Worm (Caenorhabditis elegans) whole organism, young adult: ENCODE measurements around the gene ptp-8.
A peak's percentile ranks its signal among the peaks of the same experiment; 100 is the strongest.

ENCODE experiments used
- ZK185.1 ChIP-seq: sonication (generic microtip); optimal IDR thresholded peaks from 2 replicates; lab custom pipeline; 2016; ENCODE audit warnings: mild to moderate bottlenecking, missing genetic modification characterization, missing compliant biosample characterization; ENCODE audit not compliant: poor library complexity, severe bottlenecking
- madf-6 ChIP-seq: fragments of 200-800 bp; sonication (Bioruptor generic); IDR thresholded peaks from 2 replicates; pipeline ENCODE4 v1.3.6; 2022; ENCODE audit warnings: missing genetic modification reagents, missing genetic modification characterization, missing compliant biosample characterization
- mel-28 ChIP-seq: sonication (generic microtip); optimal IDR thresholded peaks from 2 replicates; lab custom pipeline; 2016; ENCODE audit warnings: borderline replicate concordance, mild to moderate bottlenecking, missing genetic modification characterization, missing compliant biosample characterization

ce11 chrIV:7393700-7394099, 11.8 kb downstream of the ptp-8 start, which contains the start of gene pitr-1:
- TF ChIP-seq ZK185.1 (tag; lab: Kevin White, UChicago) = peak; percentile 3
- TF ChIP-seq mel-28 (tag; lab: Kevin White, UChicago) = no peak
- no peak for TF ChIP-seq madf-6
